Worm (Caenorhabditis elegans): ENCODE data around the gene bgnt-1.4.

Gene bgnt-1.4

DNA sequence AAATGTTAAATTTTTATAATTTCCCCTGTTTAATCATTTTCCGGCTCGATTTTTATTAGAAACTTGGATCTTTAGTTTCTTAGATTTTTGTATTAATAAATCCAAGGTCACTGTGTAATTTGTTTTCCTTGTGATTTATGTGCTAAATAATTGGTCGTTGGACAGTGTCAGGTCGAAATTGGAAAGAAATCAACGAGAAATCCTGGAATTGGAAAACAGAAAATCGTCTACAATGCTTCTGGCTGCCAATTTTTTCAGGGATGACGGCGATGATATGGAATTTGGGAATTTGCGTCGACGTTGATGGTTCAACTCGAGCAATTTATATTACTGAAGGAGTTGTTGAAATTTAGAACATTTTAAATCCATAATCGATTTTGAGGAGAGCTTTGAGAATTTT is 26.2 kb upstream of the bgnt-1.4 start:
- no peak for TF ChIP-seq madf-2 (tag; optimal IDR thresholded peaks at IDR 0.05)
- no peak for TF ChIP-seq lin-11 (tag; optimal IDR thresholded peaks at IDR 0.05)
- no peak for TF ChIP-seq ceh-2 (tag; optimal IDR thresholded peaks at IDR 0.05)
- TF ChIP-seq hlh-8 (tag; optimal IDR thresholded peaks at IDR 0.05), result no peak
- TF ChIP-seq ttx-3 (tag; optimal IDR thresholded peaks at IDR 0.05), result no peak
- no peak for TF ChIP-seq pros-1 (tag; optimal IDR thresholded peaks at IDR 0.05)
- no peak for TF ChIP-seq dmd-4 (tag; optimal IDR thresholded peaks at IDR 0.05; ENCODE audit: borderline replicate concordance)
- TF ChIP-seq odd-2 (tag; optimal IDR thresholded peaks at IDR 0.05), result no peak
- no peak for TF ChIP-seq elt-2 (tag; optimal IDR thresholded peaks at IDR 0.05)
- no peak for TF ChIP-seq syd-9 (tag; optimal IDR thresholded peaks at IDR 0.05)
- TF ChIP-seq ceh-34 (tag; optimal IDR thresholded peaks at IDR 0.05), result no peak
- no peak for TF ChIP-seq tbx-7 (tag; optimal IDR thresholded peaks at IDR 0.05)
- no peak for TF ChIP-seq pat-9 (tag; optimal IDR thresholded peaks at IDR 0.05)
- TF ChIP-seq sox-2 (GFP tag; IDR thresholded peaks at IDR 0.05), result no peak
- TF ChIP-seq K09A11.1 (tag; optimal IDR thresholded peaks at IDR 0.05; ENCODE audit: insufficient read depth), result no peak
- no peak for TF ChIP-seq F13H6.1 (tag; optimal IDR thresholded peaks at IDR 0.05)

DNA sequence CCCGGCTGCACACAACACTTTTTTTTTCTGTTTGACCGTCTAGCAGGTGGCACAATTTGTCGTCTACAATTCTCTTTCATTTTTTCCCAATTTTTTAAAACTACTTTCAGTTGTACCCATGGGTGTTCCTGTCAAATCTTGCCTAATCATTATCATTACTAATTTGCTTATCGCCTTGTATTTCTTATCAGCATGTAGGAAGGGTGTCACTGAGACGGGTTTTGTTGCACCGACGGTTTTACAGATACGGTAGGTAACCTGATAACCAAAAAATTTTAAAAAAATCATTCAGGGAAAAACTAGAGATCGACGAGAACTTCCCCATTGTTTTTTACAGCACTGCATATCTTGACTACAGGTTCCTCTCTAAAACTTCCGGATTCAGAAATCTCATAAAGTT is 23.0 kb upstream of the bgnt-1.4 start, which contains the start of gene F39G3.2:
TSS of gene F39G3.2 (plus strand) at position 105 of the 400 bp plus-strand sequence.
- TF ChIP-seq ahr-1 (tag; optimal IDR thresholded peaks at IDR 0.05) (no peak), ceh-31 (tag; optimal IDR thresholded peaks at IDR 0.05) (no peak), elt-2 (tag; optimal IDR thresholded peaks at IDR 0.05) (peak; percentile 98), ama-1 (optimal IDR thresholded peaks at IDR 0.05) (no peak), ceh-48 (tag; optimal IDR thresholded peaks at IDR 0.05) (no peak)

DNA sequence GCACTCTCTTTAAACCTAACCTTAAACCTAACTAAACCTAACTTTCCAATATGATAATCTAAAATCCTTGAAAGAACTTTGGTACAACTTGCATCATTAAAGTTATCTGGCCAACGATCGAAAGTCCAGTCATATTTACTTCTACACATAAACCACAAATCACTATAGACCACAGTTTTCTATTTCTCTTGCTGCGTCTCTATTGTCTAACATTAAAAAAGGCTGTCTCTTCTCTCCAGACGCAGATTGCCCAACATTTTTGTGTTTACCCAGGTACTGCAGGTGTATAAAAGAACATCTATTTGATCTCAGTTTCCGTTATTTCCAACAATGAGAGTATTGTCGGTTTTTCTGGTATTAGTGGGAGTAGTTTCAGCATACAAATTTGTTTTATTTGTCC is 18.6 kb upstream of the bgnt-1.4 start, which contains the start of gene ugt-61:
TSS of gene ugt-61 (plus strand) at position 233 of the 400 bp plus-strand sequence.
- TF ChIP-seq pag-3 (tag; optimal IDR thresholded peaks at IDR 0.05; ENCODE audit: borderline replicate concordance), result no peak
- no peak for TF ChIP-seq dmd-4 (tag; optimal IDR thresholded peaks at IDR 0.05; ENCODE audit: borderline replicate concordance)
- TF ChIP-seq odd-2 (tag; optimal IDR thresholded peaks at IDR 0.05), result no peak
- TF ChIP-seq ceh-45 (GFP tag; IDR thresholded peaks at IDR 0.05), result no peak
- no peak for TF ChIP-seq pat-9 (tag; optimal IDR thresholded peaks at IDR 0.05)
- TF ChIP-seq dve-1 (tag; optimal IDR thresholded peaks at IDR 0.05), result no peak
- TF ChIP-seq K09A11.1 (tag; optimal IDR thresholded peaks at IDR 0.05; ENCODE audit: insufficient read depth), result no peak

- no peak for TF ChIP-seq ceh-48 (tag; optimal IDR thresholded peaks at IDR 0.05)
- TF ChIP-seq lin-11 (tag; optimal IDR thresholded peaks at IDR 0.05), result no peak
- no peak for TF ChIP-seq dmd-4 (tag; optimal IDR thresholded peaks at IDR 0.05; ENCODE audit: borderline replicate concordance)
- no peak for TF ChIP-seq odd-2 (tag; optimal IDR thresholded peaks at IDR 0.05)
- no peak for TF ChIP-seq rnt-1 (tag; optimal IDR thresholded peaks at IDR 0.05)
- no peak for TF ChIP-seq madf-2 (tag; optimal IDR thresholded peaks at IDR 0.05)
- TF ChIP-seq ets-4 (tag; optimal IDR thresholded peaks at IDR 0.05), result no peak
- TF ChIP-seq ceh-31 (tag; optimal IDR thresholded peaks at IDR 0.05), result no peak
- TF ChIP-seq pag-3 (tag; optimal IDR thresholded peaks at IDR 0.05; ENCODE audit: borderline replicate concordance), result no peak
- no peak for TF ChIP-seq hlh-6 (tag; optimal IDR thresholded peaks at IDR 0.05)
- TF ChIP-seq gmeb-2 (tag; optimal IDR thresholded peaks at IDR 0.05), result no peak
- no peak for TF ChIP-seq ceh-19 (GFP tag; optimal IDR thresholded peaks at IDR 0.05)
- TF ChIP-seq C08G9.2 (tag; optimal IDR thresholded peaks at IDR 0.05), result no peak
- no peak for TF ChIP-seq fkh-10 (GFP tag; optimal IDR thresholded peaks at IDR 0.05)
- TF ChIP-seq hlh-15 (tag; optimal IDR thresholded peaks at IDR 0.05), result no peak
- TF ChIP-seq C38D4.7 (GFP tag; optimal IDR thresholded peaks at IDR 0.05), result no peak
- TF ChIP-seq sox-2 (GFP tag; IDR thresholded peaks at IDR 0.05), result no peak
- no peak for TF ChIP-seq ama-1 (optimal IDR thresholded peaks at IDR 0.05)
- no peak for TF ChIP-seq ceh-24 (tag; optimal IDR thresholded peaks at IDR 0.05)
- TF ChIP-seq ceh-34 (tag; optimal IDR thresholded peaks at IDR 0.05), result no peak
These were observed 15.5 kb upstream of the bgnt-1.4 start, which contains the start of gene C18G1.7 for ce11 chrV:4745269-4745668. Gene C18G1.7, plus strand, starts transcription at chrV:4745569.

- TF ChIP-seq nhr-11 (tag; optimal IDR thresholded peaks at IDR 0.05) (no peak), dmd-4 (tag; optimal IDR thresholded peaks at IDR 0.05; ENCODE audit: borderline replicate concordance) (no peak), ttx-3 (tag; optimal IDR thresholded peaks at IDR 0.05) (no peak), hlh-8 (tag; optimal IDR thresholded peaks at IDR 0.05) (no peak), lin-11 (tag; optimal IDR thresholded peaks at IDR 0.05) (no peak), ceh-48 (tag; optimal IDR thresholded peaks at IDR 0.05) (no peak), ahr-1 (tag; optimal IDR thresholded peaks at IDR 0.05) (no peak), ets-4 (tag; optimal IDR thresholded peaks at IDR 0.05) (no peak)
These were observed 10.5 kb upstream of the bgnt-1.4 start, which contains the start of gene C18G1.6 for ce11 chrV:4750294-4750693. Gene C18G1.6, plus strand, starts transcription at chrV:4750594.

Measured in whole organism, late embryonic.